Fruit fly (Drosophila melanogaster) whole organism, embryonic: ENCODE results near the gene CG31076.

ENCODE experiments used
- Asciz ChIP-seq: fragments of 200-800 bp; sonication (Bioruptor generic); optimal IDR thresholded peaks from 2 replicates; lab custom pipeline; 2017; ENCODE audit warnings: missing biosample characterization, mild to moderate bottlenecking, missing genetic modification characterization, missing genetic modification reagents
- BEAF-32 ChIP-seq: fragments of 200-800 bp; sonication (Bioruptor generic); optimal IDR thresholded peaks from 3 replicates; lab custom pipeline; 2017; ENCODE audit warnings: missing biosample characterization, missing genetic modification characterization, mild to moderate bottlenecking, moderate library complexity, missing genetic modification reagents
- CG10543 ChIP-seq: fragments of 200-800 bp; sonication (Bioruptor generic); optimal IDR thresholded peaks from 3 replicates; lab custom pipeline; 2017; ENCODE audit warnings: missing biosample characterization, mild to moderate bottlenecking, missing genetic modification characterization, moderate library complexity
- CG11398 ChIP-seq: fragments of 200-800 bp; sonication (Bioruptor generic); optimal IDR thresholded peaks from 2 replicates; lab custom pipeline; 2016; ENCODE audit warnings: missing biosample characterization, missing genetic modification characterization
- CG12769 ChIP-seq: fragments of 200-800 bp; sonication (Bioruptor generic); optimal IDR thresholded peaks from 2 replicates; lab custom pipeline; 2019; ENCODE audit warnings: missing biosample characterization, mild to moderate bottlenecking, missing genetic modification characterization, moderate library complexity
- CG13624 ChIP-seq: fragments of 200-800 bp; sonication (Bioruptor generic); optimal IDR thresholded peaks from 2 replicates; lab custom pipeline; 2016; ENCODE audit warnings: missing biosample characterization, missing genetic modification characterization
- CG14441 ChIP-seq: fragments of 200-800 bp; sonication (Bioruptor generic); IDR thresholded peaks from 2 replicates; pipeline ENCODE4 v1.3.6; 2022; ENCODE audit warnings: missing biosample characterization, missing genetic modification characterization
- CG14710 ChIP-seq: fragments of 200-800 bp; sonication (Bioruptor generic); optimal IDR thresholded peaks from 3 replicates; lab custom pipeline; 2019; ENCODE audit warnings: missing biosample characterization, mild to moderate bottlenecking, missing genetic modification characterization, moderate library complexity
- CG16863 ChIP-seq: fragments of 200-800 bp; sonication (Bioruptor generic); optimal IDR thresholded peaks from 3 replicates; lab custom pipeline; 2016; ENCODE audit warnings: missing biosample characterization, missing genetic modification characterization
- CG17361 ChIP-seq: fragments of 200-800 bp; sonication (Bioruptor generic); IDR thresholded peaks from 3 replicates; pipeline ENCODE4 v1.3.6; 2022; ENCODE audit warnings: missing biosample characterization, missing genetic modification characterization
- CG17385 ChIP-seq: fragments of 200-800 bp; sonication (Bioruptor generic); optimal IDR thresholded peaks from 3 replicates; lab custom pipeline; 2018; ENCODE audit warnings: missing biosample characterization, mild to moderate bottlenecking, missing genetic modification characterization
- CG30403 ChIP-seq: fragments of 200-800 bp; sonication (Bioruptor generic); optimal IDR thresholded peaks from 3 replicates; lab custom pipeline; 2016; ENCODE audit warnings: missing biosample characterization, missing genetic modification characterization
- CG3726 ChIP-seq: fragments of 200-800 bp; sonication (Bioruptor generic); IDR thresholded peaks from 3 replicates; pipeline ENCODE4, ENCODE4 v1.3.6; 2022; ENCODE audit warnings: missing biosample characterization, missing genetic modification characterization
- CG7928 ChIP-seq: fragments of 200-800 bp; sonication (Bioruptor generic); optimal IDR thresholded peaks from 2 replicates; lab custom pipeline; 2017; ENCODE audit warnings: missing biosample characterization, mild to moderate bottlenecking, missing genetic modification characterization
- CG9797 ChIP-seq: fragments of 200-800 bp; sonication (Bioruptor generic); optimal IDR thresholded peaks from 3 replicates; lab custom pipeline; 2018; ENCODE audit warnings: missing biosample characterization, mild to moderate bottlenecking, missing genetic modification characterization
- Dll ChIP-seq: fragments of 200-800 bp; sonication (Bioruptor generic); IDR thresholded peaks from 4 replicates; pipeline ENCODE4 v1.3.6; 2022; ENCODE audit warnings: missing biosample characterization, missing genetic modification characterization; ENCODE audit not compliant: partially characterized antibody
- H2.0 ChIP-seq: fragments of 200-800 bp; sonication (Bioruptor generic); IDR thresholded peaks from 2 replicates; pipeline ENCODE4 v1.3.6; 2022; ENCODE audit warnings: missing biosample characterization, missing genetic modification characterization
- Hsf ChIP-seq: fragments of 200-800 bp; sonication (Bioruptor generic); optimal IDR thresholded peaks from 3 replicates; lab custom pipeline; 2016; ENCODE audit warnings: missing biosample characterization, missing genetic modification characterization
- Jarid2 ChIP-seq: fragments of 200-800 bp; sonication (Bioruptor generic); optimal IDR thresholded peaks from 3 replicates; lab custom pipeline; 2017; ENCODE audit warnings: mild to moderate bottlenecking, missing biosample characterization, missing genetic modification reagents, missing genetic modification characterization
- MESR4 ChIP-seq: fragments of 200-800 bp; sonication (Bioruptor generic); optimal IDR thresholded peaks from 2 replicates; lab custom pipeline; 2018; ENCODE audit warnings: missing biosample characterization, mild to moderate bottlenecking, missing genetic modification characterization, moderate library complexity
- MTF-1 ChIP-seq: fragments of 200-800 bp; sonication (Bioruptor generic); optimal IDR thresholded peaks from 2 replicates; lab custom pipeline; 2018; ENCODE audit warnings: missing biosample characterization, mild to moderate bottlenecking, missing genetic modification characterization, borderline replicate concordance
- Mad ChIP-seq: fragments of 200-800 bp; sonication (Bioruptor generic); optimal IDR thresholded peaks from 2 replicates; lab custom pipeline; 2016; ENCODE audit warnings: missing biosample characterization, missing genetic modification characterization
- Ravus ChIP-seq: fragments of 200-800 bp; sonication (Bioruptor generic); IDR thresholded peaks from 2 replicates; pipeline ENCODE4 v1.3.6; 2022; ENCODE audit warnings: missing biosample characterization, missing genetic modification characterization
- Rx ChIP-seq: fragments of 200-800 bp; sonication (Bioruptor generic); IDR thresholded peaks from 2 replicates; pipeline ENCODE4 v1.3.6; 2022; ENCODE audit warnings: missing biosample characterization, missing genetic modification characterization
- TFAM ChIP-seq: fragments of 200-800 bp; sonication (Bioruptor generic); optimal IDR thresholded peaks from 2 replicates; lab custom pipeline; 2017; ENCODE audit warnings: missing biosample characterization, missing genetic modification characterization, inconsistent platforms
- Usf ChIP-seq: fragments of 200-800 bp; sonication (Bioruptor generic); optimal IDR thresholded peaks from 2 replicates; lab custom pipeline; 2017; ENCODE audit warnings: missing genotype, missing biosample characterization, missing genetic modification characterization
- YL-1 ChIP-seq: fragments of 200-800 bp; sonication (Bioruptor generic); optimal IDR thresholded peaks from 3 replicates; lab custom pipeline; 2017; ENCODE audit warnings: missing biosample characterization, mild to moderate bottlenecking, missing genetic modification characterization
- bab2 ChIP-seq: fragments of 200-800 bp; sonication (Bioruptor generic); optimal IDR thresholded peaks from 2 replicates; lab custom pipeline; 2016; ENCODE audit warnings: missing biosample characterization, missing genetic modification characterization
- chif ChIP-seq, 2 experiments: fragments of 200-800 bp; sonication (Bioruptor generic); optimal IDR thresholded peaks; 3 replicates each; lab custom pipeline; 2016; ENCODE audit warnings: missing biosample characterization in 2 of 2, missing genetic modification characterization in 2 of 2
- chinmo ChIP-seq: fragments of 200-800 bp; sonication (Bioruptor generic); IDR thresholded peaks from 4 replicates; pipeline ENCODE4 v1.3.6; 2022; ENCODE audit warnings: missing biosample characterization, missing genetic modification characterization; ENCODE audit not compliant: partially characterized antibody
- ci ChIP-seq: fragments of 200-800 bp; sonication (Bioruptor generic); IDR thresholded peaks from 3 replicates; pipeline ENCODE4 v1.3.6; 2022; ENCODE audit warnings: missing biosample characterization, missing genetic modification characterization
- cwo ChIP-seq: fragments of 200-800 bp; sonication (Bioruptor generic); optimal IDR thresholded peaks from 3 replicates; lab custom pipeline; 2017; ENCODE audit warnings: missing biosample characterization, missing genetic modification characterization, mild to moderate bottlenecking, moderate library complexity, missing genetic modification reagents
- gem ChIP-seq: fragments of 200-800 bp; sonication (Bioruptor generic); optimal IDR thresholded peaks from 2 replicates; lab custom pipeline; 2019; ENCODE audit warnings: missing biosample characterization, mild to moderate bottlenecking, missing genetic modification characterization, moderate library complexity
- grau ChIP-seq: fragments of 200-800 bp; optimal IDR thresholded peaks from 3 replicates; lab custom pipeline; 2019; ENCODE audit warnings: missing biosample characterization, mild to moderate bottlenecking, missing genetic modification characterization, moderate library complexity
- grn ChIP-seq: fragments of 200-800 bp; sonication (Bioruptor generic); optimal IDR thresholded peaks from 3 replicates; lab custom pipeline; 2017; ENCODE audit warnings: missing biosample characterization, missing genetic modification characterization
- gsb-n ChIP-seq: fragments of 200-800 bp; sonication (Bioruptor generic); optimal IDR thresholded peaks from 3 replicates; lab custom pipeline; 2018; ENCODE audit warnings: missing biosample characterization, mild to moderate bottlenecking, missing genetic modification characterization
- gt ChIP-seq: fragments of 200-800 bp; sonication (Bioruptor generic); IDR thresholded peaks from 2 replicates; pipeline ENCODE4 v1.3.6; 2022; ENCODE audit warnings: missing biosample characterization, missing genetic modification characterization
- ham ChIP-seq: fragments of 200-800 bp; sonication (Bioruptor generic); IDR thresholded peaks from 2 replicates; pipeline ENCODE4 v1.3.6; 2022; ENCODE audit warnings: missing biosample characterization, missing genetic modification characterization
- her ChIP-seq: fragments of 200-800 bp; sonication (Bioruptor generic); optimal IDR thresholded peaks from 2 replicates; lab custom pipeline; 2016; ENCODE audit warnings: missing biosample characterization, missing genetic modification characterization
- hth ChIP-seq: fragments of >200 bp; optimal IDR thresholded peaks from 2 replicates; lab custom pipeline; 2017; ENCODE audit warnings: inconsistent platforms
- lilli ChIP-seq: fragments of 200-800 bp; sonication (Bioruptor generic); optimal IDR thresholded peaks from 3 replicates; lab custom pipeline; 2016; ENCODE audit warnings: missing biosample characterization, missing genetic modification characterization
- pan ChIP-seq, 4 experiments: fragments of >200 bp in 3 of 4; fragments of 200-800 bp in 1 of 4; sonication (Bioruptor generic) in 1 of 4; optimal IDR thresholded peaks in 3 of 4; IDR thresholded peaks in 1 of 4; 2 replicates each; pipeline versions ENCODE4 v1.3.6 to Lab custom; 2017 to 2022; ENCODE audit warnings: missing biosample characterization in 2 of 4, missing genetic modification characterization in 2 of 4, mixed read lengths in 1 of 4
- pita ChIP-seq: fragments of 200-800 bp; sonication (Bioruptor generic); optimal IDR thresholded peaks from 2 replicates; lab custom pipeline; 2017; ENCODE audit warnings: missing biosample characterization, mild to moderate bottlenecking, missing genetic modification characterization
- ranshi ChIP-seq: fragments of 200-800 bp; sonication (Bioruptor generic); IDR thresholded peaks from 2 replicates; pipeline ENCODE4 v1.3.6; 2022; ENCODE audit warnings: missing biosample characterization, missing genetic modification characterization
- run ChIP-seq: fragments of 200-800 bp; sonication (Bioruptor generic); optimal IDR thresholded peaks from 3 replicates; lab custom pipeline; 2018; ENCODE audit warnings: missing biosample characterization, mild to moderate bottlenecking, missing genetic modification characterization
- scrt ChIP-seq: fragments of 200-800 bp; sonication (Bioruptor generic); optimal IDR thresholded peaks from 2 replicates; lab custom pipeline; 2018; ENCODE audit warnings: missing biosample characterization, mild to moderate bottlenecking, missing genetic modification characterization, moderate library complexity
- sd ChIP-seq: fragments of 200-800 bp; sonication (Bioruptor generic); optimal IDR thresholded peaks from 3 replicates; lab custom pipeline; 2018; ENCODE audit warnings: missing biosample characterization, mild to moderate bottlenecking, missing genetic modification characterization, moderate library complexity
- sim ChIP-seq: fragments of 200-800 bp; sonication (Bioruptor generic); IDR thresholded peaks from 2 replicates; pipeline ENCODE4 v1.3.6; 2022; ENCODE audit warnings: missing biosample characterization, missing genetic modification characterization
- ssp ChIP-seq: fragments of 200-800 bp; sonication (Bioruptor generic); IDR thresholded peaks from 2 replicates; pipeline ENCODE4 v1.3.6; 2022; ENCODE audit warnings: missing biosample characterization, missing genetic modification characterization
- unc-4 ChIP-seq: fragments of 200-800 bp; sonication (Bioruptor generic); IDR thresholded peaks from 2 replicates; pipeline ENCODE4 v1.3.6; 2022; ENCODE audit warnings: missing biosample characterization, missing genetic modification characterization; ENCODE audit not compliant: partially characterized antibody

Gene CG31076

DNA sequence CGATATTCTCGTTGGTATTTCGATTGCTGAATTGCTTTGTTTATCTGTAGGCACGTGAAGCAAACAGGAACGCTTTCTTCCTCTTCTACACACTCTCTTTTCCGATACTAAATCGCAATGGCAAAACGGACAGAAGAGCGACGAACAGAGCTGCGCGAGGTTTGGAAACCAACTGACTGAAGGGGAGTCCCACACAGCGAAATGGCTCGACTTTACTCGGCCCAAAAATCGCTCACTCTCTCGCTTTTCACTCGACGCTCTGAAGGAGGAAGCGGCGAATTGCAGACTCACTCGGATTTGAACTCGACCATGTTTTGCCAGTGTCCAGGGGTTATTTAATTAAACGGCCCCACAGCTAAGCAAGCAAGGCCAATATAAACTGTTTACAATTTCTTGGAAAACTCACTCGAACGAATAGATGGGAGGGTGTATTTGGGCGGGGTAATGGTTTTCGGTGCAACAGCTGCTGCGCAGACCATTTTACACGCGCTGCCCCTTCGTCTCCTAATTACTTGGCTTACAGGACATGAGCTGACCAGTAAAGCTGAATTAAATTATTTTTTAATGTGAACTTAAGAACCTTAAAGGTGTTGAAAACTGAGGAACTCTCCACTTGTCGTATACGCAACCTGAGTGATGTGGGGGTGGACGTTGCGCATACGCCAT, 31.2 kb downstream of the CG31076 start, which contains the start of gene CG6330 (continued):
- TF ChIP-seq CG7928, result no peak
- TF ChIP-seq CG30403 (GFP tag; lab: Kevin White, UChicago), result no peak
- no peak for TF ChIP-seq TFAM (GFP tag; lab: Kevin White, UChicago)
- TF ChIP-seq sim (GFP tag; lab: Robert Waterston, UW), result no peak
- no peak for TF ChIP-seq sd (tag; lab: Kevin White, UChicago)
- no peak for TF ChIP-seq pita (GFP tag; lab: Kevin White, UChicago)
- no peak for TF ChIP-seq Dll (GFP tag; lab: Robert Waterston, UW)
- no peak for TF ChIP-seq CG17361 (GFP tag; lab: Robert Waterston, UW)
- TF ChIP-seq ranshi (GFP tag; lab: Robert Waterston, UW), result no peak
- no peak for TF ChIP-seq chif (GFP tag; optimal IDR thresholded peaks at IDR 0.05; lab: Kevin White, UChicago)
- no peak for TF ChIP-seq gem (tag; lab: Kevin White, UChicago)
- TF ChIP-seq scrt (GFP tag; lab: Kevin White, UChicago), result peak; percentile 75
- TF ChIP-seq CG3726, result no peak
- no peak for TF ChIP-seq Ravus (GFP tag; lab: Robert Waterston, UW)
- no peak for TF ChIP-seq H2.0 (GFP tag; lab: Robert Waterston, UW)
- peak; percentile 26 for TF ChIP-seq CG17385
- TF ChIP-seq grn (GFP tag; lab: Kevin White, UChicago), result no peak
- no peak for TF ChIP-seq Hsf
- no peak for TF ChIP-seq CG14710
- peak; percentile 42 for TF ChIP-seq CG12769 (tag; lab: Kevin White, UChicago)
- no peak for TF ChIP-seq Asciz (GFP tag; lab: Kevin White, UChicago)
- no peak for TF ChIP-seq gsb-n (tag; lab: Kevin White, UChicago)
- no peak for TF ChIP-seq gt (GFP tag; lab: Robert Waterston, UW)
- no peak for TF ChIP-seq Mad (GFP tag; lab: Kevin White, UChicago)
- TF ChIP-seq CG11398 (GFP tag; lab: Kevin White, UChicago), result no peak
- no peak for TF ChIP-seq ci
- TF ChIP-seq Jarid2 (GFP tag; lab: Kevin White, UChicago), result peak; percentile 14
- TF ChIP-seq run (tag; lab: Kevin White, UChicago), result no peak
- TF ChIP-seq her, result no peak
- TF ChIP-seq Rx, result no peak
- TF ChIP-seq Usf (GFP tag; lab: Kevin White, UChicago), result no peak
- no peak for TF ChIP-seq BEAF-32 (GFP tag; lab: Kevin White, UChicago)
- no peak for TF ChIP-seq CG13624 (GFP tag; lab: Kevin White, UChicago)
- TF ChIP-seq pan (optimal IDR thresholded peaks at IDR 0.05; lab: Kevin White, UChicago), result no peak
- no peak for TF ChIP-seq pan (GFP tag; optimal IDR thresholded peaks at IDR 0.05 in 1 of 2, IDR thresholded peaks at IDR 0.05 in 1 of 2)
- no peak for TF ChIP-seq CG14441 (GFP tag; lab: Robert Waterston, UW)
- no peak for TF ChIP-seq CG10543
- no peak for TF ChIP-seq MESR4 (GFP tag; lab: Kevin White, UChicago)
- TF ChIP-seq cwo (GFP tag; lab: Kevin White, UChicago), result peak; percentile 27
- TF ChIP-seq lilli (GFP tag; lab: Kevin White, UChicago), result no peak
- TF ChIP-seq chinmo, result 0 out of 4 replicates have a peak, but pooled peaks have one; percentile 57
- no peak for TF ChIP-seq CG9797
- TF ChIP-seq hth, result no peak
- no peak for TF ChIP-seq bab2 (GFP tag; lab: Kevin White, UChicago)
- no peak for TF ChIP-seq grau (tag; lab: Kevin White, UChicago)
- no peak for TF ChIP-seq ham (GFP tag; lab: Robert Waterston, UW)
- no peak for TF ChIP-seq MTF-1 (GFP tag; lab: Kevin White, UChicago)
- TF ChIP-seq CG16863 (GFP tag; lab: Kevin White, UChicago), result no peak
- no peak for TF ChIP-seq unc-4 (GFP tag; lab: Robert Waterston, UW)
- TF ChIP-seq YL-1 (GFP tag; lab: Kevin White, UChicago), result no peak
- no peak for TF ChIP-seq ssp (GFP tag; lab: Robert Waterston, UW)
